Fruit fly (Drosophila melanogaster) whole organism, pupa: ENCODE results near the gene Drp1.

ENCODE experiments used
- CG10348 ChIP-seq: fragments of 200-800 bp; sonication (Bioruptor generic); IDR thresholded peaks from 2 replicates; pipeline ENCODE4 v1.3.6; 2022; ENCODE audit warnings: missing biosample characterization, missing genetic modification characterization
- CG12605 ChIP-seq: fragments of 200-800 bp; sonication (Bioruptor generic); IDR thresholded peaks from 2 replicates; pipeline ENCODE4 v1.3.6; 2022; ENCODE audit warnings: missing biosample characterization, missing genetic modification characterization
- CG14655 ChIP-seq: fragments of 200-800 bp; sonication (Bioruptor generic); optimal IDR thresholded peaks from 3 replicates; lab custom pipeline; 2017; ENCODE audit warnings: mild to moderate bottlenecking, missing biosample characterization, missing genetic modification reagents, missing genetic modification characterization
- CG15710 ChIP-seq: fragments of 200-800 bp; sonication (Bioruptor generic); optimal IDR thresholded peaks from 2 replicates; lab custom pipeline; 2018; ENCODE audit warnings: missing biosample characterization, mild to moderate bottlenecking, missing genetic modification characterization, moderate library complexity
- CG17806 ChIP-seq: fragments of 200-800 bp; sonication (Bioruptor generic); optimal IDR thresholded peaks from 2 replicates; lab custom pipeline; 2018; ENCODE audit warnings: missing biosample characterization, mild to moderate bottlenecking, missing genetic modification characterization, moderate library complexity
- CG32121 ChIP-seq: fragments of 200-800 bp; sonication (Bioruptor generic); IDR thresholded peaks from 2 replicates; pipeline ENCODE4 v1.3.6; 2022; ENCODE audit warnings: missing biosample characterization, missing genetic modification characterization
- CG8159 ChIP-seq: fragments of 200-800 bp; sonication (Bioruptor generic); optimal IDR thresholded peaks from 3 replicates; lab custom pipeline; 2018; ENCODE audit warnings: missing biosample characterization, mild to moderate bottlenecking, missing genetic modification characterization, moderate library complexity
- CG8301 ChIP-seq: fragments of 200-800 bp; sonication (Bioruptor generic); optimal IDR thresholded peaks from 2 replicates; lab custom pipeline; 2018; ENCODE audit warnings: missing biosample characterization, mild to moderate bottlenecking, missing genetic modification characterization
- D1 ChIP-seq: fragments of 200-800 bp; sonication (Bioruptor generic); optimal IDR thresholded peaks from 2 replicates; lab custom pipeline; 2018; ENCODE audit warnings: missing biosample characterization, mild to moderate bottlenecking, missing genetic modification characterization, moderate library complexity
- Pif1A ChIP-seq: fragments of 200-800 bp; sonication (Bioruptor generic); optimal IDR thresholded peaks from 3 replicates; lab custom pipeline; 2016; ENCODE audit warnings: missing biosample characterization, missing genetic modification characterization
- fd96Ca ChIP-seq: fragments of 200-800 bp; sonication (Bioruptor generic); IDR thresholded peaks from 3 replicates; pipeline ENCODE4 v1.3.6; 2022; ENCODE audit warnings: missing biosample characterization, missing genetic modification characterization
- gl ChIP-seq: fragments of 200-800 bp; sonication (Bioruptor generic); optimal IDR thresholded peaks from 2 replicates; lab custom pipeline; 2018; ENCODE audit warnings: missing biosample characterization, mild to moderate bottlenecking, missing genetic modification characterization
- rn ChIP-seq: fragments of 200-800 bp; sonication (Bioruptor generic); IDR thresholded peaks from 2 replicates; pipeline ENCODE4 v1.3.6; 2022; ENCODE audit warnings: missing biosample characterization, missing genetic modification characterization

DNA sequence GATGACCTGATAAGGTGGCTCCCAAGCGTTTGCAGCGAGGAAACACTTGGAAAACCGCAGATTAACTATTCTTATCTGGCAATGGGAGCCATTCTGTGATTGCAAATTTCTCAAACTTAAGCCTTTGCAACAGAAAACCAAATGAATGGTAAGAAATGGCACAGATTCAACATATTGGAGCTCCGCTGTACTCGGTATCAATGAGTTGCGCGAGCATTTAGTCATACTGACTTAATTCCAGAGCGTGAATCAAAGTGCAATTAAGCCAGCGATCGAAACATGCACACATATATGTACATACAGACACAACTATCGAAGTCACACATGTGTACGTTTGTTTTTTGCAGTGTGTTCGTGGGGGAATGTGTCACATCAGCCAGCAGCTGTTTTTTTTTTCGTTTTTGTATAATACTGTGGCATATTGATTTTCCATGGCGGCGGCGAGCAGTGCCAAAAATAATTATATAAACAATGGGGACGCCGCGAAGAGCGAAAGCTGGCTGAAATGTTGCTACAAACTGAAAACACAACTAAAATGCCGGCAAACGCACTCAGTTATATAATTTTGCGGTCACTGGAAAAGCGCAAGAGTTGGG, 671 bp downstream of the Drp1 start:
- TF ChIP-seq Pif1A (no peak), D1 (tag; lab: Kevin White, UChicago) (no peak), CG15710 (tag; lab: Kevin White, UChicago) (peak; percentile 23), rn (GFP tag; lab: Robert Waterston, UW) (no peak), gl (tag; lab: Kevin White, UChicago) (peak; percentile 42), CG8159 (tag; lab: Kevin White, UChicago) (peak; percentile 9), CG32121 (GFP tag; lab: Robert Waterston, UW) (peak; percentile 17; the same call in 1 of the 2 replicates), CG14655 (no peak), fd96Ca (GFP tag; lab: Robert Waterston, UW) (peak; percentile 62; the same call in 1 of the 3 replicates), CG8301 (tag; lab: Kevin White, UChicago) (peak; percentile 41), CG10348 (GFP tag; lab: Robert Waterston, UW) (no peak), CG17806 (peak; percentile 23), CG12605 (peak; percentile 21; the same call in 1 of the 2 replicates)
